Worm (Caenorhabditis elegans) whole organism, midembryonic: ENCODE data around the gene tsp-6.

ENCODE experiments used
- T22C8.4 ChIP-seq: fragments of 200-800 bp; sonication (Bioruptor generic); IDR thresholded peaks from 2 replicates; pipeline ENCODE4 v1.3.6; 2022; ENCODE audit warnings: missing genetic modification characterization, missing compliant biosample characterization
- cog-1 ChIP-seq: sonication (generic microtip); optimal IDR thresholded peaks from 2 replicates; lab custom pipeline; 2016; ENCODE audit warnings: missing genetic modification characterization, missing compliant biosample characterization
- flt-1 ChIP-seq: fragments of 200-800 bp; sonication (Bioruptor generic); IDR thresholded peaks from 2 replicates; pipeline ENCODE4 v1.3.6; 2022; ENCODE audit warnings: missing genetic modification characterization, missing compliant biosample characterization
- klf-2 ChIP-seq: fragments of 200-800 bp; sonication (Bioruptor generic); conservative IDR thresholded peaks from 2 replicates; pipeline ENCODE4 v1.3.6; 2022; ENCODE audit warnings: missing genetic modification reagents, missing genetic modification characterization, missing compliant biosample characterization
- med-1 ChIP-seq: sonication (generic microtip); optimal IDR thresholded peaks from 2 replicates; lab custom pipeline; 2017; ENCODE audit warnings: missing genetic modification characterization, mild to moderate bottlenecking, missing compliant biosample characterization, antibody characterized with exemption, missing genetic modification reagents; ENCODE audit not compliant: insufficient read depth
- ref-1 ChIP-seq: fragments of 200-800 bp; sonication (Bioruptor generic); conservative IDR thresholded peaks from 2 replicates; pipeline ENCODE4 v1.3.6; 2022; ENCODE audit warnings: missing genetic modification reagents, missing genetic modification characterization, missing compliant biosample characterization
- tab-1 ChIP-seq: fragments of 200-800 bp; sonication (Bioruptor generic); IDR thresholded peaks from 2 replicates; pipeline ENCODE4 v1.3.6; 2022; ENCODE audit warnings: missing genetic modification characterization, missing compliant biosample characterization
- ztf-23 ChIP-seq: fragments of 200-800 bp; sonication (Bioruptor generic); IDR thresholded peaks from 2 replicates; pipeline ENCODE4 v1.3.6; 2022; ENCODE audit warnings: missing genetic modification reagents, missing genetic modification characterization, missing compliant biosample characterization
- ztf-29 ChIP-seq: fragments of 200-800 bp; sonication (Bioruptor generic); IDR thresholded peaks from 2 replicates; pipeline ENCODE4 v1.3.6; 2022; ENCODE audit warnings: missing genetic modification reagents, missing genetic modification characterization, missing compliant biosample characterization

tsp-6 gene

DNA sequence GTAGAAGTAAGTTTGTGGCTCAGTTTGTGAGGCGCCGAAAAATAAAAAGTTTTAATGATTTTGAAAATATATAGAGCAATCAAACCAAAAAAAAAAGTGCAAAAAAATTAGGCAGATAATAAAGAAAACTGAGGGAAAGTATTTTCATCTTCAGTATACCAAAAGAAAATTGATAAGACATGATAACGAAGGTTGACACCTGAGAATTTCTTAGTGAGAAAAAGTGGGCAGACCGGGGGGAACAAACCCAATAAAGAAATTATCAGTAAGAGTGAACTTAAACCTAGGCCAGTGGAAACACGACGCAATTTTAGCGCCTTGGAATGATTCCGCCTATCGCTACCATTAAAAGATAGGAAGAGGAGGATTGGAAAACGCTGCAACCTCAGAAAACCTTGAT lies 18.4 kb downstream of the tsp-6 start:
- TF ChIP-seq T22C8.4 (GFP tag; lab: Robert Waterston, UW) = no peak
- no peak for TF ChIP-seq ref-1
- TF ChIP-seq tab-1 (GFP tag; lab: Robert Waterston, UW) = no peak
- no peak for TF ChIP-seq ztf-29 (GFP tag; lab: Robert Waterston, UW)
- TF ChIP-seq med-1 (GFP tag; lab: Kevin White, UChicago) = no peak
- TF ChIP-seq ztf-23 = no peak

DNA sequence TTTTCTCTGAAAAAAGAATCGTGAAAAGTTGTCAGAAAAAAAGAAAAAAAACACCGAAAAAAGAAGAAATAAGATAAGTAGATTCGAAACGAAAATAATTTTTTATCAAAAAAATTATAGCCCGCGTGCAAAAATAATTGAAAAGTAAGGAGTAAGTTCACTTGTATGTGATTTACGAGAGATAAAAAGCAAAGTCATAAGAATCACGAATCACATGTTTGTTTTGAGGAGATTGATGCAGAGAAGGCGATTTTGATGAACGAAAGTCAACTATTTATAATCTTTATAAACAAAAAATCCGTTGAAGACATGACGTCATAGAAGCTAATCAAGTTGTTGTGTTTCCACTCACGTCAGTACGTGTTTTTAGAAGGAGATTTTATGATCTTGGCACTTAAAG lies 20.0 kb downstream of the tsp-6 start, which contains the start of gene Y71H10B.1:
Gene Y71H10B.1 (minus strand): TSS at position 6 of the 400 bp plus-strand sequence.
- TF ChIP-seq klf-2 (no peak), med-1 (GFP tag; lab: Kevin White, UChicago) (no peak), T22C8.4 (GFP tag; lab: Robert Waterston, UW) (no peak), ztf-23 (no peak), ref-1 (no peak), tab-1 (GFP tag; lab: Robert Waterston, UW) (no peak)

DNA sequence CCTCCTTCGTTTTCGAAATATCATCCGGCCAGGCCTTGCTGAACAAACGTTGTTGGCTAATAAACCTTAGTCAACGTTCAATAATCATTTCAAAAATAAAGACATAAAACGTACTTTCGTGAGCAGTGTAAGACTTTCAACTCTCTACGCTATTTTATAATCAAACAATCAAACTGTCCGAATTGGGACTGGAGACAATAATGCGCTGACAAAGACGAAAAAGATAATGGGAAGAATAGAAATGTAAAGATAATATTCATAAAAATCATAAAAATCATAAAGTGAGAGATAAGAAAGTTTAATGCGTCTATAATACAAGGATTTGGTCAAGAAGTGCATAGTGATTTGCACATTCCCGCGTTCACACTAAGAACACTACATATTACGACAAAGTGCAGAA lies 21.5 kb downstream of the tsp-6 start:
- TF ChIP-seq ztf-23 (no peak), ztf-29 (GFP tag; lab: Robert Waterston, UW) (no peak), flt-1 (GFP tag; lab: Robert Waterston, UW) (no peak), T22C8.4 (GFP tag; lab: Robert Waterston, UW) (no peak), ref-1 (no peak), tab-1 (GFP tag; lab: Robert Waterston, UW) (no peak), klf-2 (no peak), cog-1 (no peak), med-1 (GFP tag; lab: Kevin White, UChicago) (no peak)

DNA sequence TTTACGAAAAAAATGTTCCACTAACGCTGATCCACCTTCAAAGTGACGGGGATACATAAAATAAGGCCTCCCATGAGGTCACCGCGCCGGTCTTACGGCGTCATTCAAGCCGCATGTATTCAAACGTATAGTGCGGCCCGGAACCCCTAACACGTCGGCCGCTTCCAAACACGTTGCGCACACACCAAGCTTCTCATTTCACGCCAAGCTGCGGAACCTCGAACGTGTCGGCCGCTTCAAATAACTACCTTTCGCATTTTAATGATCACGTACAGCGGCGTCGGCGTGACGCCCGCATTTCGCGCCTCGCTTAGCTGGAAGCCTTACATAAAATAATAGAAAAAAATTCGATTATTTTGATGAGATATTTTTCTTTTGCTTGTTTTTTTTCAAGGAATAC lies 23.3 kb downstream of the tsp-6 start:
- TF ChIP-seq ztf-29 (GFP tag; lab: Robert Waterston, UW) = no peak

DNA sequence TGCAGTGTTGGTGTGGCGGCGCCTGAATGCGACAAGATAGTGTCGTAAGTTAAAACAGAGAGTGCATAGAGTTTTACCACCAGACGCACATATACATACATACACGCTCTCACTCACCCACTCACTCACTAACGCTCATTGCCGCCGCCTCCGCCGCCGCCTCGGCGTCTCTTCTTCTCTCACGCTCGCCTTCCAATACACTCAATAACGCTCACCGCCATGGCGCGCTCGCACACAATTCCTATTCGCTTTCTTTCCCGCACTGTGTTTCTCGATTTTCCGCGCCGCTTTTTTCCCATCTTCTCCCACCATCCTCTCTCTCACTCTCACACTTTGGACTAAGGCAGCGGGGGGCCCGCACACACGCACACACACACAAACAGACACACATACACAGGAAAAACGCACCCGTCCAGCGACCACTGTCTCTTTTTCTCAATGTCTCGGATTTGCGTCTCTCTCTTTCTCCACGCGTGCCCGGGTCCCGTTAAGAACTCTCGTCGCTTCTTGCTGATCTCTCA lies 32.2 kb downstream of the tsp-6 start, which contains the start of gene kin-29:
Gene kin-29 (minus strand): TSS at position 51 of the 521 bp plus-strand sequence.
- TF ChIP-seq cog-1 (peak; percentile 73), flt-1 (GFP tag; lab: Robert Waterston, UW) (peak; percentile 43; the same call in 1 of the 2 replicates), ztf-23 (no peak; the same call in 1 of the 2 replicates), tab-1 (GFP tag; lab: Robert Waterston, UW) (peak; percentile 14; the same call in 1 of the 2 replicates), T22C8.4 (GFP tag; lab: Robert Waterston, UW) (no peak), ztf-29 (GFP tag; lab: Robert Waterston, UW) (peak; percentile 50), klf-2 (no peak), ref-1 (0 out of 2 replicates have a peak, but pooled peaks have one; percentile 32)

DNA sequence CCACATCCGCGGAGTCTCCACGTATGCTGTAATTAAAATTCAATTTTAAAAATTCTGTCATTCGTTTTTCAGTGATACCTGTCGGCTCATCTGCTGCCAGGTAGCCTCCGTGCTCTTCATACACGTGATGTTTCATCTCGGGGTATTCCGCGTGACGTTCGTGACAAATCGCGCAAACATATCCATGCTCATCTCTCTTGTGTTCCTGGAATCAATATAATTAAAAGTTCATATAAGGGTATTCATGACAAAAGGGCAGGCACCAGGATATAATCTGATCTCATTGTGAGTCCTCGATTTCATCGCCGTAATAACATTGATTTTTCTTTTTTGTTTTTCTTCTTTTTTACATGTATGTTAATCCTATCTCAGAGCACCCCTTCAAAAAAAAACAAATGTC lies 33.7 kb downstream of the tsp-6 start:
- TF ChIP-seq ref-1 (no peak), ztf-29 (GFP tag; lab: Robert Waterston, UW) (no peak), tab-1 (GFP tag; lab: Robert Waterston, UW) (no peak), klf-2 (no peak), flt-1 (GFP tag; lab: Robert Waterston, UW) (no peak), med-1 (GFP tag; lab: Kevin White, UChicago) (no peak), T22C8.4 (GFP tag; lab: Robert Waterston, UW) (no peak), cog-1 (no peak), ztf-23 (no peak)

DNA sequence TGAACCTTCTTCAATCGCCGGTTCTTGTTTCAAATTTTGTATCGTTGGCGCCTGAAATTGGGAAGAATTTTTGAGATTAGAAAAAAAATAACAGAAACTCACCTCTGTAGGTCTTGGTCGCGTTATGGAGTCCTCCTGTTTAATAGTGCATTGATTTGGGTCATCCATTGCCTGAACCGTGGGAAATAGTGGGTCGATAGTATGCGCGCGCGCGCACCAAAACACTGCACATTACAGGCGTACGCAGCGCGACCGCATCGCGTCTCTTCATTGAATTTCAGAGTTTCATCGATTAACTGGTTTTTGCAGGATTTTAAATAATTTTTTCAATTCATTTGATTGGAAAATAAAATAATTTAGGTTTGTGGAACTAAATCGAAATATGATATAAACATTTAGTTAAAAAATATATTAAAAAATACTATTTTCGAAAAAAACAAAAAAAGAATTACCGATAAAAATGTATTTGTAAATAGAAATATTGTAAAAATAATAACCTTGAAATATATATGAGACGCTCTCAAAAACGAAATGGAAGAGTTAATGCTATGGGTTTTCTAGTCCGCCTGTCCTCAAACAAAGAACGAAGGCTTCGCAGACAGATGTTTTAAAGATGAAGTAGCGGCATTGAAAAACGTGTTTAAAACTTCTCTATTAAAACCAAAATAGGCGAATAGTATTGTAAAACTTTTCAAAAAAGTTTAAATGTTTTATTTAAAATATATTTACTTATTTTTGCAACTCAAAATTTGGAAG lies 37.0 kb downstream of the tsp-6 start, which contains the start of gene tra-4:
Gene tra-4 (minus strand): TSS at position 534 of the 756 bp plus-strand sequence.
- no peak for TF ChIP-seq med-1 (GFP tag; lab: Kevin White, UChicago)

DNA sequence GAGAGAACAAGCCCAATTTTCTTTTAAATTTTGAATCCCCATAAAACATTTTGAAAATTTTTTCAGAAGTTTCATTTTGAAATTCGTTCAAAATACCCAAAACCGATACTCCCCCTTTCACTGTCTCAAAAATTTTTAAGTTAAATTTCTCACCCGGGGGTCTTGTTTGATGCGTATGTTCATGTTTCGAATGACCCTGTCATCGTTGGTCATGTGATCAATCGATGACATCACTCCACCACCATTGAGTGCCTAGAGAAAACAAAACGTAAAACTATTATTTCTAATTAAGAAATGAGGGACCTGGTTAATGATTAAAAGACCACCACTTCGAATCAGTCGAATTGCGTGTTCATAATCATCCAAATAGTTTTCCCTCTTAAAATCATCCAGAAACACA lies 38.1 kb downstream of the tsp-6 start:
- no peak for TF ChIP-seq flt-1 (GFP tag; lab: Robert Waterston, UW)
- TF ChIP-seq ztf-29 (GFP tag; lab: Robert Waterston, UW) = no peak
- no peak for TF ChIP-seq ref-1
- TF ChIP-seq T22C8.4 (GFP tag; lab: Robert Waterston, UW) = no peak
- TF ChIP-seq klf-2 = no peak
- no peak for TF ChIP-seq cog-1
- TF ChIP-seq ztf-23 = no peak
- no peak for TF ChIP-seq tab-1 (GFP tag; lab: Robert Waterston, UW)
- TF ChIP-seq med-1 (GFP tag; lab: Kevin White, UChicago) = no peak

DNA sequence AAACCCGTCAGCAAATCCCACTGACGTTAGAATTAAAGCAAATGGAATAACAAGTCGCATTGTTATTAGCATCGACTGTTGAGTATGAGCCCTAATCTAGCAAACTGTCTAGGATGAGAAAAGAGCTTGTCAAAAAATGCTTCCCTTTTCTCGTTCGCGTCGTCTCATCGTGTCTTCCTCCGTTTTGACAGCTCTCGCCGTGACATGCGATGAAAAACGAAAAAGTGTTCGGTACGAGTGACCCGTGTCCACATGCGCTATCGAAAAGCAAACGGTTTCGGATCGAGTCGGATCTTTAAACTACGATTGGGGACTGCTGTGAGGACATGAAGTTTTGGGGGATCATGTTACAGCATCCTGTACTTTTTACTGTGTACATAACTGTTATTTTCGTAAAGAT lies 42.1 kb downstream of the tsp-6 start, which contains the start of gene comt-1:
Gene comt-1 (minus strand): TSS at position 101 of the 400 bp plus-strand sequence.
- no peak for TF ChIP-seq ref-1
- no peak for TF ChIP-seq flt-1 (GFP tag; lab: Robert Waterston, UW)
- TF ChIP-seq klf-2 = no peak
- no peak for TF ChIP-seq ztf-23
- TF ChIP-seq ztf-29 (GFP tag; lab: Robert Waterston, UW) = no peak
- no peak for TF ChIP-seq T22C8.4 (GFP tag; lab: Robert Waterston, UW)
- TF ChIP-seq tab-1 (GFP tag; lab: Robert Waterston, UW) = no peak
- TF ChIP-seq med-1 (GFP tag; lab: Kevin White, UChicago) = no peak

DNA sequence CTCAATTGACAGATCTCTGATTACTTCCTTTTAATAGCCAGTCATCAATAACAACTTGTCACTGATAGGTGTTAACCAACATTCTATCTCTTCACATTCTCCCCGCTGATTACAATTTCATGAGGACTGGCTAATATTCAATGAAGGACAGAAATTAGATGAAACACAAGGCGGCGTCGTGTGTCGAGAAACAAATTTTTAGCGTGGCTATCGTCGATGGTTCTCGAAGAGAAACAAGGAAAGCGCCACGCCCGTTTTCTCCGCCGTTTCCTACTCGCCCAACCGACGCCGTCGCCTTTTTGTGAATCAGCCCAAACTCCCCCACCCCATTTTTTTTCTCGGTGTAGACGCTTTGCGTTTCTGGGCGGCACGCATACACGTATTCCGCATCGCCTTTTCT lies 43.7 kb downstream of the tsp-6 start, which contains the start of gene F53B3.6:
Gene F53B3.6 (plus strand): TSS at position 284 of the 400 bp plus-strand sequence.
- TF ChIP-seq klf-2 (no peak), ref-1 (no peak), flt-1 (GFP tag; lab: Robert Waterston, UW) (no peak), med-1 (GFP tag; lab: Kevin White, UChicago) (no peak), tab-1 (GFP tag; lab: Robert Waterston, UW) (no peak), ztf-29 (GFP tag; lab: Robert Waterston, UW) (no peak), T22C8.4 (GFP tag; lab: Robert Waterston, UW) (no peak), ztf-23 (no peak), cog-1 (no peak)
